ENCODE assay signal across 2 fruit fly cellular contexts in genomic region chr3L:19940349-19940748, dm6.
TF ChIP-seq lines count a peak whose summit lies in the region.

No protein-coding gene starts in this region.

- TF ChIP-seq CTCF in whole organism, embryonic (GFP tag; optimal IDR thresholded peaks at IDR 0.05; lab: Kevin White, UChicago), result no peak

TF ChIP-seq in whole organism, adult, 20 proteins besides CTCF, POLR2A, EP300 and RAD21:
- TF ChIP-seq cnc (optimal IDR thresholded peaks at IDR 0.05; lab: Kevin White, UChicago) (no peak), toe (GFP tag; optimal IDR thresholded peaks at IDR 0.05; lab: Kevin White, UChicago) (no peak), pad (GFP tag; optimal IDR thresholded peaks at IDR 0.05; lab: Kevin White, UChicago) (no peak), Clk (GFP tag; optimal IDR thresholded peaks at IDR 0.05; lab: Kevin White, UChicago) (no peak), CG33017 (tag; optimal IDR thresholded peaks at IDR 0.05; lab: Kevin White, UChicago) (peak; percentile 26), CG5204 (GFP tag; optimal IDR thresholded peaks at IDR 0.05; lab: Kevin White, UChicago) (no peak), Hr96 (GFP tag; optimal IDR thresholded peaks at IDR 0.05; lab: Kevin White, UChicago) (no peak), CG14711 (tag; optimal IDR thresholded peaks at IDR 0.05; lab: Kevin White, UChicago) (peak; percentile 41), Mnt (GFP tag; optimal IDR thresholded peaks at IDR 0.05; lab: Kevin White, UChicago) (no peak)
TF ChIP-seq in whole organism, adult: peak in this region for 2.

TF ChIP-seq in whole organism, embryonic, 481 proteins besides CTCF, POLR2A, EP300 and RAD21:
- 0 out of 2 replicates have a peak, but pooled peaks have one; percentile 33 for TF ChIP-seq CG11696 (GFP tag; IDR thresholded peaks at IDR 0.05; lab: Robert Waterston, UW)
- TF ChIP-seq CG7372 (GFP tag; IDR thresholded peaks at IDR 0.05; lab: Robert Waterston, UW), result no peak
- TF ChIP-seq Hmr (GFP tag; optimal IDR thresholded peaks at IDR 0.05; lab: Kevin White, UChicago), result peak; percentile 5
- no peak for TF ChIP-seq CG12104 (GFP tag; optimal IDR thresholded peaks at IDR 0.05; lab: Kevin White, UChicago)
- TF ChIP-seq Asciz (GFP tag; optimal IDR thresholded peaks at IDR 0.05; lab: Kevin White, UChicago), result no peak
- no peak for TF ChIP-seq nerfin-1 (tag; optimal IDR thresholded peaks at IDR 0.05; lab: Kevin White, UChicago)
- TF ChIP-seq CG4328 (GFP tag; optimal IDR thresholded peaks at IDR 0.05; lab: Kevin White, UChicago), result no peak
- no peak for TF ChIP-seq mirr (GFP tag; optimal IDR thresholded peaks at IDR 0.05; lab: Kevin White, UChicago)
- TF ChIP-seq Mes4 (GFP tag; optimal IDR thresholded peaks at IDR 0.05; lab: Kevin White, UChicago), result no peak
- TF ChIP-seq CG2678 (tag; optimal IDR thresholded peaks at IDR 0.05; lab: Kevin White, UChicago), result peak; percentile 42
- no peak for TF ChIP-seq Antp (GFP tag; optimal IDR thresholded peaks at IDR 0.05; lab: Kevin White, UChicago)
- TF ChIP-seq vvl (GFP tag; IDR thresholded peaks at IDR 0.05; lab: Robert Waterston, UW), result no peak
- peak; percentile 58 for TF ChIP-seq CG3281 (GFP tag; optimal IDR thresholded peaks at IDR 0.05; lab: Kevin White, UChicago)
- no peak for TF ChIP-seq CG7928 (GFP tag; optimal IDR thresholded peaks at IDR 0.05; lab: Kevin White, UChicago)
- no peak for TF ChIP-seq D19A (tag; optimal IDR thresholded peaks at IDR 0.05; lab: Kevin White, UChicago)
- peak; percentile 6 for TF ChIP-seq CG18599 (GFP tag; optimal IDR thresholded peaks at IDR 0.05; lab: Kevin White, UChicago)
- no peak for TF ChIP-seq Dfd (GFP tag; optimal IDR thresholded peaks at IDR 0.05; lab: Kevin White, UChicago)
- TF ChIP-seq grau (tag; optimal IDR thresholded peaks at IDR 0.05; lab: Kevin White, UChicago), result peak; percentile 49
- TF ChIP-seq CG7839 (tag; optimal IDR thresholded peaks at IDR 0.05; lab: Kevin White, UChicago), result peak; percentile 14
- peak; percentile 41 for TF ChIP-seq Fer3 (tag; optimal IDR thresholded peaks at IDR 0.05; lab: Kevin White, UChicago)
- TF ChIP-seq shn (GFP tag; optimal IDR thresholded peaks at IDR 0.05; lab: Kevin White, UChicago), result no peak
- no peak for TF ChIP-seq Nf-YA (GFP tag; IDR thresholded peaks at IDR 0.05; lab: Robert Waterston, UW)
- TF ChIP-seq Dref (GFP tag; IDR thresholded peaks at IDR 0.05; lab: Robert Waterston, UW), result no peak
- TF ChIP-seq CG8388 (GFP tag; optimal IDR thresholded peaks at IDR 0.05; lab: Kevin White, UChicago), result no peak
- peak; percentile 57; the same call in 1 of the 2 replicates for TF ChIP-seq CG32532 (GFP tag; IDR thresholded peaks at IDR 0.05; lab: Robert Waterston, UW)
- 0 out of 2 replicates have a peak, but pooled peaks have one; percentile 11 for TF ChIP-seq lmd (GFP tag; IDR thresholded peaks at IDR 0.05; lab: Robert Waterston, UW)
- no peak for TF ChIP-seq vfl (GFP tag; optimal IDR thresholded peaks at IDR 0.05; lab: Kevin White, UChicago)
- peak; percentile 17 for TF ChIP-seq Oli (tag; optimal IDR thresholded peaks at IDR 0.05; lab: Kevin White, UChicago)
- peak; percentile 37 for TF ChIP-seq CG15269 (tag; optimal IDR thresholded peaks at IDR 0.05; lab: Kevin White, UChicago)
- no peak for TF ChIP-seq hth (optimal IDR thresholded peaks at IDR 0.05; lab: Kevin White, UChicago)
- TF ChIP-seq bigmax (GFP tag; optimal IDR thresholded peaks at IDR 0.05; lab: Kevin White, UChicago), result no peak
- no peak for TF ChIP-seq odd (GFP tag; optimal IDR thresholded peaks at IDR 0.05; lab: Kevin White, UChicago)
- TF ChIP-seq wdn (GFP tag; IDR thresholded peaks at IDR 0.05; lab: Robert Waterston, UW), result no peak
- no peak for TF ChIP-seq Aef1 (GFP tag; IDR thresholded peaks at IDR 0.05; lab: Robert Waterston, UW)
- TF ChIP-seq CG15514 (GFP tag; optimal IDR thresholded peaks at IDR 0.05; lab: Kevin White, UChicago), result no peak
- TF ChIP-seq Rfx (GFP tag; IDR thresholded peaks at IDR 0.05; lab: Robert Waterston, UW), result 0 out of 2 replicates have a peak, but pooled peaks have one; percentile 37
- no peak for TF ChIP-seq Hr39 (optimal IDR thresholded peaks at IDR 0.05; lab: Kevin White, UChicago)
- peak; percentile 15; the same call in 1 of the 2 replicates for TF ChIP-seq CG9932 (GFP tag; IDR thresholded peaks at IDR 0.05; lab: Robert Waterston, UW)
- no peak for TF ChIP-seq CG2116 (GFP tag; optimal IDR thresholded peaks at IDR 0.05; lab: Kevin White, UChicago)
- TF ChIP-seq CG30431 (GFP tag; optimal IDR thresholded peaks at IDR 0.05; lab: Kevin White, UChicago), result no peak
- TF ChIP-seq Chrac-16 (GFP tag; optimal IDR thresholded peaks at IDR 0.05; lab: Kevin White, UChicago), result no peak
- TF ChIP-seq YL-1 (GFP tag; optimal IDR thresholded peaks at IDR 0.05; lab: Kevin White, UChicago), result no peak
- no peak for TF ChIP-seq sim (GFP tag; IDR thresholded peaks at IDR 0.05; lab: Robert Waterston, UW)
- TF ChIP-seq gem (tag; optimal IDR thresholded peaks at IDR 0.05; lab: Kevin White, UChicago), result peak; percentile 50
- no peak for TF ChIP-seq ind (GFP tag; optimal IDR thresholded peaks at IDR 0.05; lab: Kevin White, UChicago)
- TF ChIP-seq gro (GFP tag; optimal IDR thresholded peaks at IDR 0.05; lab: Kevin White, UChicago), result no peak
- no peak for TF ChIP-seq nau (GFP tag; optimal IDR thresholded peaks at IDR 0.05; lab: Kevin White, UChicago)
- TF ChIP-seq CG15073 (GFP tag; optimal IDR thresholded peaks at IDR 0.05; lab: Kevin White, UChicago), result no peak
- TF ChIP-seq Meics (GFP tag; optimal IDR thresholded peaks at IDR 0.05; lab: Kevin White, UChicago), result peak; percentile 32
- peak; percentile 25 for TF ChIP-seq CG2712 (tag; optimal IDR thresholded peaks at IDR 0.05; lab: Kevin White, UChicago)
- TF ChIP-seq Trl (optimal IDR thresholded peaks at IDR 0.05; lab: Kevin White, UChicago), result no peak
- TF ChIP-seq Trl (GFP tag; optimal IDR thresholded peaks at IDR 0.05; lab: Kevin White, UChicago), result no peak
- TF ChIP-seq prd (optimal IDR thresholded peaks at IDR 0.05; lab: Kevin White, UChicago), result no peak
- no peak for TF ChIP-seq prd (GFP tag; IDR thresholded peaks at IDR 0.05; lab: Robert Waterston, UW)
- TF ChIP-seq ranshi (GFP tag; IDR thresholded peaks at IDR 0.05; lab: Robert Waterston, UW), result no peak
- no peak for TF ChIP-seq CG11398 (GFP tag; optimal IDR thresholded peaks at IDR 0.05; lab: Kevin White, UChicago)
- no peak for TF ChIP-seq chinmo (GFP tag; IDR thresholded peaks at IDR 0.05; lab: Robert Waterston, UW; ENCODE audit: partially characterized antibody)
- TF ChIP-seq CG8924 (tag; optimal IDR thresholded peaks at IDR 0.05; lab: Kevin White, UChicago), result peak; percentile 13
- TF ChIP-seq Hr51 (GFP tag; optimal IDR thresholded peaks at IDR 0.05; lab: Kevin White, UChicago), result peak in 1 of 2 experiments; percentile 48
- peak; percentile 29 for TF ChIP-seq CG11504 (tag; optimal IDR thresholded peaks at IDR 0.05; lab: Kevin White, UChicago)
- TF ChIP-seq CoRest (tag; optimal IDR thresholded peaks at IDR 0.05; lab: Kevin White, UChicago), result peak; percentile 2
- no peak for TF ChIP-seq CG5180 (GFP tag; optimal IDR thresholded peaks at IDR 0.05; lab: Kevin White, UChicago)
- no peak for TF ChIP-seq gt (GFP tag; IDR thresholded peaks at IDR 0.05; lab: Robert Waterston, UW)
TF ChIP-seq in whole organism, embryonic: peak in this region for 21.
